Worm (Caenorhabditis elegans): ENCODE measurements around the gene lmd-4.

- TF ChIP-seq lin-39 (tag; optimal IDR thresholded peaks at IDR 0.05) (no peak), pqm-1 (tag; optimal IDR thresholded peaks at IDR 0.05) (no peak), nhr-10 (tag; optimal IDR thresholded peaks at IDR 0.05) (no peak), zip-2 (tag; optimal IDR thresholded peaks at IDR 0.05) (no peak)
These were observed 22.3 kb downstream of the lmd-4 start, which contains the start of gene F07G11.3 for ce11 chrV:7298463-7298862.
